Worm (Caenorhabditis elegans): ENCODE data around the gene ascc-1.

- no peak for TF ChIP-seq lsy-2 (tag; optimal IDR thresholded peaks at IDR 0.05)
- TF ChIP-seq nhr-42 (GFP tag; IDR thresholded peaks at IDR 0.05): no peak
- TF ChIP-seq snpc-1.2 (GFP tag; IDR thresholded peaks at IDR 0.05): no peak
- no peak for TF ChIP-seq hlh-30 (tag; optimal IDR thresholded peaks at IDR 0.05; ENCODE audit: insufficient read depth)
- no peak for TF ChIP-seq hlh-11 (tag; optimal IDR thresholded peaks at IDR 0.05)
- no peak for TF ChIP-seq aha-1 (tag)
- TF ChIP-seq unc-39 (tag; optimal IDR thresholded peaks at IDR 0.05): no peak
- TF ChIP-seq F26F4.8 (GFP tag; conservative IDR thresholded peaks at IDR 0.05): no peak
- no peak for TF ChIP-seq pha-4 (GFP tag; IDR thresholded peaks at IDR 0.05)
- TF ChIP-seq pha-4 (tag; optimal IDR thresholded peaks at IDR 0.05): no peak
- TF ChIP-seq fos-1 (tag; optimal IDR thresholded peaks at IDR 0.05): no peak
- TF ChIP-seq egl-27 (tag; optimal IDR thresholded peaks at IDR 0.05): no peak
These were observed 44.8 kb upstream of the ascc-1 start, which contains the start of gene best-3 for ce11 chrII:12685-13084.

Measured in whole organism, L4 larva.